Worm (Caenorhabditis elegans): ENCODE measurements around the gene gars-1.

- TF ChIP-seq vab-15 (tag; optimal IDR thresholded peaks at IDR 0.05) (no peak), zag-1 (tag; optimal IDR thresholded peaks at IDR 0.05) (no peak), efl-1 (optimal IDR thresholded peaks at IDR 0.05) (no peak), efl-1 (GFP tag; optimal IDR thresholded peaks at IDR 0.05 in 1 of 2) (no peak), skn-1 (tag; optimal IDR thresholded peaks at IDR 0.05) (no peak), fkh-10 (GFP tag; optimal IDR thresholded peaks at IDR 0.05) (no peak), efl-3 (GFP tag; optimal IDR thresholded peaks at IDR 0.05) (no peak), ets-5 (GFP tag; IDR thresholded peaks at IDR 0.05) (no peak), jun-1 (tag; optimal IDR thresholded peaks at IDR 0.05) (no peak), lsy-2 (tag; optimal IDR thresholded peaks at IDR 0.05) (no peak), ceh-90 (tag; optimal IDR thresholded peaks at IDR 0.05) (no peak), unc-86 (tag; optimal IDR thresholded peaks at IDR 0.05) (no peak), nhr-12 (tag; optimal IDR thresholded peaks at IDR 0.05) (no peak), mep-1 (tag; optimal IDR thresholded peaks at IDR 0.05) (no peak)
Observed at ce11 chrIII:5199577-5199976, 36.1 kb upstream of the gars-1 start, which contains the start of gene emb-8.
